Worm (Caenorhabditis elegans) whole organism, L3 larva: Measurements from ENCODE around the gene F08D12.2.

Experiments
- R02D3.7 ChIP-seq: fragments of 150-350 bp; optimal IDR thresholded peaks from 2 replicates; lab custom pipeline; 2014; ENCODE audit warnings: missing biosample characterization, missing genetic modification characterization
- ZK546.5 ChIP-seq: sonication (generic microtip); optimal IDR thresholded peaks from 2 replicates; lab custom pipeline; 2017; ENCODE audit warnings: missing biosample characterization, missing genetic modification characterization
- aly-2 ChIP-seq: fragments of 150-350 bp; optimal IDR thresholded peaks from 2 replicates; lab custom pipeline; 2014; ENCODE audit warnings: missing biosample characterization, missing genetic modification characterization
- ama-1 ChIP-seq: fragments of 150-350 bp; optimal IDR thresholded peaks from 2 replicates; lab custom pipeline; 2018
- ceh-28 ChIP-seq: fragments of 150-350 bp; optimal IDR thresholded peaks from 2 replicates; lab custom pipeline; 2014; ENCODE audit warnings: missing biosample characterization, missing genetic modification reagents, missing genetic modification characterization
- ceh-9 ChIP-seq: sonication (generic microtip); optimal IDR thresholded peaks from 2 replicates; lab custom pipeline; 2018; ENCODE audit warnings: missing biosample characterization, missing genetic modification characterization
- daf-12 ChIP-seq: fragments of 150-350 bp; optimal IDR thresholded peaks from 2 replicates; lab custom pipeline; 2014; ENCODE audit warnings: missing biosample characterization, missing genetic modification reagents, missing genetic modification characterization
- egl-27 ChIP-seq: sonication (generic microtip); optimal IDR thresholded peaks from 4 replicates; lab custom pipeline; 2017; ENCODE audit warnings: missing biosample characterization, missing genetic modification reagents, missing genetic modification characterization
- egl-5 ChIP-seq: fragments of 150-350 bp; optimal IDR thresholded peaks from 2 replicates; lab custom pipeline; 2017; ENCODE audit warnings: missing biosample characterization, missing genetic modification reagents, missing genetic modification characterization, inconsistent platforms
- elt-3 ChIP-seq, 3 experiments: fragments of 150-350 bp in 1 of 3; sonication (generic microtip) in 2 of 3; optimal IDR thresholded peaks; 2 replicates in 2 of 3; 4 replicates in 1 of 3; lab custom pipeline; 2014 to 2017; ENCODE audit warnings: missing biosample characterization in 3 of 3, missing genetic modification characterization in 3 of 3
- eor-1 ChIP-seq, 2 experiments: fragments of 150-350 bp; optimal IDR thresholded peaks; 2 replicates each; lab custom pipeline; 2014 to 2018; ENCODE audit warnings: missing biosample characterization in 2 of 2, missing genetic modification characterization in 2 of 2
- fos-1 ChIP-seq: fragments of 150-350 bp; optimal IDR thresholded peaks from 2 replicates; lab custom pipeline; 2014; ENCODE audit warnings: missing biosample characterization, missing genetic modification characterization
- hmg-11 ChIP-seq: sonication (generic microtip); optimal IDR thresholded peaks from 2 replicates; lab custom pipeline; 2016; ENCODE audit warnings: missing genetic modification characterization, missing compliant biosample characterization
- jun-1 ChIP-seq: fragments of 150-350 bp; optimal IDR thresholded peaks from 2 replicates; lab custom pipeline; 2014; ENCODE audit warnings: missing biosample characterization, missing genetic modification reagents, missing genetic modification characterization
- lin-15B ChIP-seq: fragments of 150-350 bp; optimal IDR thresholded peaks from 2 replicates; lab custom pipeline; 2014; ENCODE audit warnings: missing biosample characterization, missing genetic modification characterization
- mdl-1 ChIP-seq: fragments of 150-350 bp; optimal IDR thresholded peaks from 2 replicates; lab custom pipeline; 2014; ENCODE audit warnings: missing biosample characterization, missing genetic modification characterization
- mml-1 ChIP-seq: fragments of 150-350 bp; sonication (generic microtip); optimal IDR thresholded peaks from 3 replicates; lab custom pipeline; 2014; ENCODE audit warnings: missing biosample characterization, missing genetic modification characterization
- nfya-1 ChIP-seq: sonication (generic microtip); optimal IDR thresholded peaks from 2 replicates; lab custom pipeline; 2017; ENCODE audit warnings: missing genetic modification characterization, mild to moderate bottlenecking, missing compliant biosample characterization, antibody characterized with exemption, moderate library complexity; ENCODE audit not compliant: insufficient read depth
- nhr-12 ChIP-seq: fragments of 150-350 bp; optimal IDR thresholded peaks from 2 replicates; lab custom pipeline; 2014; ENCODE audit warnings: missing biosample characterization, missing genetic modification characterization
- nhr-23 ChIP-seq: fragments of 150-350 bp; optimal IDR thresholded peaks from 2 replicates; lab custom pipeline; 2014; ENCODE audit warnings: missing biosample characterization, missing genetic modification reagents, missing genetic modification characterization
- nhr-25 ChIP-seq: sonication (generic microtip); optimal IDR thresholded peaks from 2 replicates; lab custom pipeline; 2017; ENCODE audit warnings: missing biosample characterization, missing genetic modification characterization
- nhr-28 ChIP-seq: fragments of 150-350 bp; optimal IDR thresholded peaks from 2 replicates; lab custom pipeline; 2014; ENCODE audit warnings: missing biosample characterization, missing genetic modification characterization
- nhr-43 ChIP-seq: sonication (generic microtip); optimal IDR thresholded peaks from 2 replicates; lab custom pipeline; 2016; ENCODE audit warnings: mild to moderate bottlenecking, missing genetic modification characterization, missing compliant biosample characterization; ENCODE audit not compliant: poor library complexity, severe bottlenecking
- nhr-67 ChIP-seq: fragments of 150-350 bp; optimal IDR thresholded peaks from 2 replicates; lab custom pipeline; 2014; ENCODE audit warnings: missing biosample characterization, missing genetic modification characterization
- nhr-76 ChIP-seq: fragments of 150-350 bp; sonication (generic microtip); optimal IDR thresholded peaks from 5 replicates; lab custom pipeline; 2014; ENCODE audit warnings: missing biosample characterization, missing genetic modification characterization
- nhr-77 ChIP-seq: fragments of 150-350 bp; optimal IDR thresholded peaks from 2 replicates; lab custom pipeline; 2014; ENCODE audit warnings: missing biosample characterization, missing genetic modification characterization
- pha-4 ChIP-seq: fragments of 150-350 bp; optimal IDR thresholded peaks from 2 replicates; lab custom pipeline; 2014; ENCODE audit warnings: missing biosample characterization, missing genetic modification reagents, missing genetic modification characterization
- sea-2 ChIP-seq: fragments of 150-350 bp; sonication (generic microtip); optimal IDR thresholded peaks from 4 replicates; lab custom pipeline; 2014; ENCODE audit warnings: missing biosample characterization, missing genetic modification reagents, missing genetic modification characterization
- unc-39 ChIP-seq: sonication (generic microtip); optimal IDR thresholded peaks from 4 replicates; lab custom pipeline; 2017; ENCODE audit warnings: missing biosample characterization, missing genetic modification characterization
- unc-62 ChIP-seq: fragments of 150-350 bp; sonication (generic microtip); optimal IDR thresholded peaks from 4 replicates; lab custom pipeline; 2014; ENCODE audit warnings: missing biosample characterization, missing genetic modification reagents, missing genetic modification characterization
- zag-1 ChIP-seq: fragments of 150-350 bp; optimal IDR thresholded peaks from 2 replicates; lab custom pipeline; 2014; ENCODE audit warnings: missing biosample characterization, missing genetic modification characterization
- ztf-11 ChIP-seq: fragments of 150-350 bp; optimal IDR thresholded peaks from 2 replicates; lab custom pipeline; 2014; ENCODE audit warnings: missing biosample characterization, missing genetic modification characterization
- ztf-4 ChIP-seq: fragments of 150-350 bp; optimal IDR thresholded peaks from 2 replicates; lab custom pipeline; 2014; ENCODE audit warnings: missing biosample characterization, missing genetic modification characterization

F08D12.2 gene

ce11 chrII:2735644-2736043, 45.8 kb upstream of the F08D12.2 start:
- TF ChIP-seq lin-15B (tag; lab: Kevin White, UChicago) (no peak), jun-1 (tag; lab: Kevin White, UChicago) (no peak), pha-4 (tag; lab: Kevin White, UChicago) (no peak), nhr-28 (tag; lab: Kevin White, UChicago) (no peak)
- TF ChIP-seq, all 47 proteins: peak for 0

ce11 chrII:2736156-2736728, 45.2 kb upstream of the F08D12.2 start, which contains the start of gene T05A8.8:
T05A8.8 (plus strand) TSS chrII:2736678.
- TF ChIP-seq ztf-4 (no peak), aly-2 (tag; lab: Kevin White, UChicago) (no peak)

ce11 chrII:2736938-2737337, 44.5 kb upstream of the F08D12.2 start:
- TF ChIP-seq aly-2 (tag; lab: Kevin White, UChicago): no peak
- no peak for TF ChIP-seq pha-4 (tag; lab: Kevin White, UChicago)
- TF ChIP-seq nhr-23 (tag; lab: Kevin White, UChicago): no peak
- TF ChIP-seq nhr-25 (tag; lab: Kevin White, UChicago): no peak
- no peak for TF ChIP-seq nhr-43 (tag; lab: Kevin White, UChicago)
- no peak for TF ChIP-seq nhr-28 (tag; lab: Kevin White, UChicago)
- TF ChIP-seq nhr-67 (tag; lab: Kevin White, UChicago): no peak
- TF ChIP-seq ceh-28: no peak
- no peak for TF ChIP-seq nhr-77 (tag; lab: Kevin White, UChicago)
- no peak for TF ChIP-seq mml-1 (tag; lab: Kevin White, UChicago)
- no peak for TF ChIP-seq unc-39 (tag; lab: Kevin White, UChicago)
- TF ChIP-seq sea-2 (GFP tag; lab: Kevin White, UChicago): no peak
- no peak for TF ChIP-seq hmg-11 (tag; lab: Kevin White, UChicago)
- no peak for TF ChIP-seq nhr-76 (tag; lab: Kevin White, UChicago)
- TF ChIP-seq mdl-1 (tag; lab: Kevin White, UChicago): no peak
- TF ChIP-seq ztf-11 (tag; lab: Kevin White, UChicago): no peak
- no peak for TF ChIP-seq nfya-1 (tag; lab: Kevin White, UChicago)
- no peak for TF ChIP-seq daf-12
- no peak for TF ChIP-seq elt-3 (tag; optimal IDR thresholded peaks at IDR 0.05; lab: Kevin White, UChicago)
- no peak for TF ChIP-seq fos-1

ce11 chrII:2739619-2740018, 41.8 kb upstream of the F08D12.2 start, which contains the start of gene T05A8.6:
T05A8.6 (minus strand) TSS chrII:2739719.
- no peak for TF ChIP-seq daf-12
- TF ChIP-seq egl-5: no peak
- no peak for TF ChIP-seq nhr-67 (tag; lab: Kevin White, UChicago)

ce11 chrII:2741405-2741804, 40.0 kb upstream of the F08D12.2 start:
- no peak for TF ChIP-seq jun-1 (tag; lab: Kevin White, UChicago)
- no peak for TF ChIP-seq zag-1 (tag; lab: Kevin White, UChicago)
- no peak for TF ChIP-seq nhr-25 (tag; lab: Kevin White, UChicago)
- no peak for TF ChIP-seq R02D3.7 (tag; lab: Kevin White, UChicago)
- no peak for TF ChIP-seq nhr-67 (tag; lab: Kevin White, UChicago)
- TF ChIP-seq nhr-12 (tag; lab: Kevin White, UChicago): no peak
- no peak for TF ChIP-seq nhr-23 (tag; lab: Kevin White, UChicago)
- no peak for TF ChIP-seq eor-1 (tag; optimal IDR thresholded peaks at IDR 0.05; lab: Kevin White, UChicago)
- TF ChIP-seq aly-2 (tag; lab: Kevin White, UChicago): no peak
- no peak for TF ChIP-seq unc-62
- no peak for TF ChIP-seq ZK546.5
- no peak for TF ChIP-seq egl-27 (tag; lab: Kevin White, UChicago)
- no peak for TF ChIP-seq nhr-28 (tag; lab: Kevin White, UChicago)
- TF ChIP-seq ceh-9 (tag; lab: Kevin White, UChicago): no peak
- no peak for TF ChIP-seq egl-5
- no peak for TF ChIP-seq nhr-43 (tag; lab: Kevin White, UChicago)
- TF ChIP-seq ama-1 (lab: Kevin White, UChicago): no peak
- TF ChIP-seq nhr-76 (tag; lab: Kevin White, UChicago): no peak
- TF ChIP-seq, all 47 proteins: peak for 0
